Fruit fly (Drosophila melanogaster) Kc167 (cell line): Measurements from ENCODE around the gene RhoGEF3.

Source experiments
- Myc ChIP-seq: fragments of >200 bp; optimal IDR thresholded peaks from 2 replicates; lab custom pipeline; 2017; ENCODE audit warnings: missing external identifiers
- Sin3A ChIP-seq: fragments of >200 bp; optimal IDR thresholded peaks from 2 replicates; lab custom pipeline; 2018; ENCODE audit warnings: missing external identifiers
- h ChIP-seq: fragments of >200 bp; optimal IDR thresholded peaks from 3 replicates; lab custom pipeline; 2018; ENCODE audit warnings: missing external identifiers
- insv ChIP-seq: fragments of >200 bp; optimal IDR thresholded peaks from 3 replicates; lab custom pipeline; 2018; ENCODE audit warnings: missing external identifiers
- psq ChIP-seq: fragments of >200 bp; optimal IDR thresholded peaks from 2 replicates; lab custom pipeline; 2017; ENCODE audit warnings: missing external identifiers
- ttk ChIP-seq: sonication (Bioruptor generic); optimal IDR thresholded peaks from 2 replicates; lab custom pipeline; 2017; ENCODE audit warnings: missing external identifiers

Gene RhoGEF3

dm6 chr3L:263500-264377 is 13.5 kb upstream of the RhoGEF3 start:
- no peak for TF ChIP-seq Myc (lab: Kevin White, UChicago)
- TF ChIP-seq Sin3A: no peak
- no peak for TF ChIP-seq psq (lab: Kevin White, UChicago)
- TF ChIP-seq ttk (lab: Kevin White, UChicago): no peak
- TF ChIP-seq insv (lab: Kevin White, UChicago): no peak
- no peak for TF ChIP-seq h (lab: Kevin White, UChicago)

- TF ChIP-seq Myc (lab: Kevin White, UChicago): no peak
- no peak for TF ChIP-seq ttk (lab: Kevin White, UChicago)
- no peak for TF ChIP-seq Sin3A
- TF ChIP-seq psq (lab: Kevin White, UChicago): no peak
- TF ChIP-seq insv (lab: Kevin White, UChicago): no peak
- TF ChIP-seq h (lab: Kevin White, UChicago): no peak
These were observed 12.7 kb upstream of the RhoGEF3 start, which contains the start of the genes Tudor-SN and mRpL17 for dm6 chr3L:264378-265151. Gene Tudor-SN (minus strand): TSS chr3L:264380. Gene mRpL17 (plus strand): TSS chr3L:264779.

- TF ChIP-seq ttk (lab: Kevin White, UChicago): no peak
- no peak for TF ChIP-seq insv (lab: Kevin White, UChicago)
- TF ChIP-seq h (lab: Kevin White, UChicago): no peak
- no peak for TF ChIP-seq Myc (lab: Kevin White, UChicago)
- no peak for TF ChIP-seq Sin3A
- TF ChIP-seq psq (lab: Kevin White, UChicago): no peak
These were observed 11.4 kb upstream of the RhoGEF3 start, which contains the start of gene CG34263 for dm6 chr3L:265808-266207. Gene CG34263 (minus strand): TSS chr3L:265908.

- TF ChIP-seq ttk (lab: Kevin White, UChicago) (no peak), psq (lab: Kevin White, UChicago) (no peak), h (lab: Kevin White, UChicago) (no peak), Myc (lab: Kevin White, UChicago) (no peak), Sin3A (no peak), insv (lab: Kevin White, UChicago) (no peak)
These were observed 10.2 kb upstream of the RhoGEF3 start, which contains the start of gene miple1 for dm6 chr3L:267083-267482. Gene miple1 (plus strand): TSS chr3L:267299.

dm6 chr3L:267618-268017 is 9.6 kb upstream of the RhoGEF3 start:
- TF ChIP-seq insv (lab: Kevin White, UChicago) (no peak), h (lab: Kevin White, UChicago) (no peak), Myc (lab: Kevin White, UChicago) (no peak), Sin3A (no peak), psq (lab: Kevin White, UChicago) (no peak), ttk (lab: Kevin White, UChicago) (no peak)

- no peak for TF ChIP-seq Sin3A
- no peak for TF ChIP-seq ttk (lab: Kevin White, UChicago)
- no peak for TF ChIP-seq insv (lab: Kevin White, UChicago)
- TF ChIP-seq h (lab: Kevin White, UChicago): no peak
- no peak for TF ChIP-seq psq (lab: Kevin White, UChicago)
- no peak for TF ChIP-seq Myc (lab: Kevin White, UChicago)
These were observed 6.3 kb upstream of the RhoGEF3 start, which contains the start of gene miple2 for dm6 chr3L:270760-271500. Gene miple2 (plus strand): TSS chr3L:271200.

dm6 chr3L:271501-272249 is 5.6 kb upstream of the RhoGEF3 start:
- TF ChIP-seq h (lab: Kevin White, UChicago): no peak
- no peak for TF ChIP-seq insv (lab: Kevin White, UChicago)
- TF ChIP-seq ttk (lab: Kevin White, UChicago): no peak
- no peak for TF ChIP-seq psq (lab: Kevin White, UChicago)
- no peak for TF ChIP-seq Sin3A
- TF ChIP-seq Myc (lab: Kevin White, UChicago): no peak

dm6 chr3L:273291-273690 is 3.9 kb upstream of the RhoGEF3 start, which contains the start of gene CG32845:
Gene CG32845 (minus strand): TSS chr3L:273391.
- no peak for TF ChIP-seq Sin3A
- TF ChIP-seq Myc (lab: Kevin White, UChicago): no peak
- no peak for TF ChIP-seq h (lab: Kevin White, UChicago)
- TF ChIP-seq psq (lab: Kevin White, UChicago): no peak
- no peak for TF ChIP-seq ttk (lab: Kevin White, UChicago)
- no peak for TF ChIP-seq insv (lab: Kevin White, UChicago)

dm6 chr3L:274855-275254 is 2.4 kb upstream of the RhoGEF3 start, which contains the start of gene ttm2:
Gene ttm2 (plus strand): TSS chr3L:275155.
- TF ChIP-seq psq (lab: Kevin White, UChicago) (no peak), Sin3A (no peak), Myc (lab: Kevin White, UChicago) (no peak), insv (lab: Kevin White, UChicago) (no peak), ttk (lab: Kevin White, UChicago) (no peak), h (lab: Kevin White, UChicago) (no peak)

- TF ChIP-seq insv (lab: Kevin White, UChicago) (no peak), ttk (lab: Kevin White, UChicago) (no peak), h (lab: Kevin White, UChicago) (no peak), Myc (lab: Kevin White, UChicago) (no peak), Sin3A (no peak), psq (lab: Kevin White, UChicago) (no peak)
These were observed 5.0 kb downstream of the RhoGEF3 start for dm6 chr3L:282276-282675.
